Worm (Caenorhabditis elegans) whole organism, L2 larva: Measurements from ENCODE around the gene txdc-9.
A peak's percentile ranks its signal among the peaks of the same experiment; 100 is the strongest.

Experiments
- C34F6.9 ChIP-seq: fragments of 150-350 bp; optimal IDR thresholded peaks from 2 replicates; lab custom pipeline; 2014; ENCODE audit warnings: missing biosample characterization, missing genetic modification characterization
- F13H6.1 ChIP-seq: sonication (generic microtip); optimal IDR thresholded peaks from 2 replicates; lab custom pipeline; 2016; ENCODE audit warnings: missing genetic modification characterization, missing compliant biosample characterization
- R02D3.7 ChIP-seq: fragments of 150-350 bp; optimal IDR thresholded peaks from 2 replicates; lab custom pipeline; 2014; ENCODE audit warnings: missing biosample characterization, missing genetic modification characterization
- Y55F3AM.14 ChIP-seq: fragments of 200-800 bp; sonication (Bioruptor generic); optimal IDR thresholded peaks from 2 replicates; lab custom pipeline; 2018; ENCODE audit warnings: mild to moderate bottlenecking, missing genetic modification characterization, missing compliant biosample characterization
- ZK546.5 ChIP-seq: sonication (generic microtip); optimal IDR thresholded peaks from 2 replicates; lab custom pipeline; 2017; ENCODE audit warnings: missing biosample characterization, missing genetic modification characterization
- alr-1 ChIP-seq: fragments of 150-350 bp; optimal IDR thresholded peaks from 2 replicates; lab custom pipeline; 2014; ENCODE audit warnings: missing biosample characterization, missing genetic modification characterization
- aly-2 ChIP-seq: fragments of 150-350 bp; optimal IDR thresholded peaks from 2 replicates; lab custom pipeline; 2014; ENCODE audit warnings: missing biosample characterization, missing genetic modification characterization
- ama-1 ChIP-seq: fragments of 150-350 bp; optimal IDR thresholded peaks from 2 replicates; lab custom pipeline; 2018; ENCODE audit warnings: inconsistent platforms
- blmp-1 ChIP-seq: sonication (generic microtip); optimal IDR thresholded peaks from 2 replicates; lab custom pipeline; 2017; ENCODE audit warnings: missing genetic modification characterization, mild to moderate bottlenecking, missing compliant biosample characterization, antibody characterized with exemption, moderate library complexity; ENCODE audit not compliant: insufficient read depth
- ceh-16 ChIP-seq: fragments of 150-350 bp; optimal IDR thresholded peaks from 2 replicates; lab custom pipeline; 2014; ENCODE audit warnings: missing biosample characterization, missing genetic modification characterization
- ceh-82 ChIP-seq: fragments of 150-350 bp; optimal IDR thresholded peaks from 2 replicates; lab custom pipeline; 2014; ENCODE audit warnings: missing biosample characterization, missing genetic modification characterization
- crh-2 ChIP-seq: sonication (generic microtip); optimal IDR thresholded peaks from 2 replicates; lab custom pipeline; 2017; ENCODE audit warnings: missing biosample characterization, missing genetic modification characterization
- dmd-4 ChIP-seq: sonication (generic microtip); optimal IDR thresholded peaks from 2 replicates; lab custom pipeline; 2017; ENCODE audit warnings: missing biosample characterization, missing genetic modification characterization
- egl-27 ChIP-seq: sonication (generic microtip); optimal IDR thresholded peaks from 3 replicates; lab custom pipeline; 2017; ENCODE audit warnings: missing biosample characterization, missing genetic modification reagents, missing genetic modification characterization
- elt-1 ChIP-seq: fragments of 150-350 bp; optimal IDR thresholded peaks from 2 replicates; lab custom pipeline; 2014; ENCODE audit warnings: missing biosample characterization, missing genetic modification characterization
- elt-3 ChIP-seq: sonication (generic microtip); optimal IDR thresholded peaks from 2 replicates; lab custom pipeline; 2017; ENCODE audit warnings: missing biosample characterization, missing genetic modification characterization
- fos-1 ChIP-seq: fragments of 150-350 bp; optimal IDR thresholded peaks from 2 replicates; lab custom pipeline; 2014; ENCODE audit warnings: missing biosample characterization, missing genetic modification characterization
- gmeb-1 ChIP-seq: fragments of 150-350 bp; optimal IDR thresholded peaks from 2 replicates; lab custom pipeline; 2014; ENCODE audit warnings: missing biosample characterization, missing genetic modification characterization
- lin-11 ChIP-seq: fragments of 150-350 bp; sonication (generic microtip); optimal IDR thresholded peaks from 2 replicates; lab custom pipeline; 2014; ENCODE audit warnings: missing biosample characterization, missing genetic modification characterization, inconsistent platforms, mixed read lengths
- lin-13 ChIP-seq: fragments of 150-350 bp; optimal IDR thresholded peaks from 2 replicates; lab custom pipeline; 2014; ENCODE audit warnings: missing biosample characterization, missing genetic modification reagents, missing genetic modification characterization
- lin-39 ChIP-seq: fragments of 150-350 bp; optimal IDR thresholded peaks from 2 replicates; lab custom pipeline; 2014; ENCODE audit warnings: missing biosample characterization, missing genetic modification reagents, missing genetic modification characterization
- lsy-2 ChIP-seq, 2 experiments: fragments of 150-350 bp in 1 of 2; sonication (generic microtip) in 1 of 2; optimal IDR thresholded peaks; 2 replicates each; lab custom pipeline; 2014 to 2017; ENCODE audit warnings: missing biosample characterization in 2 of 2, missing genetic modification characterization in 2 of 2
- mab-5 ChIP-seq: fragments of 150-350 bp; optimal IDR thresholded peaks from 2 replicates; lab custom pipeline; 2014; ENCODE audit warnings: missing biosample characterization, missing genetic modification characterization
- mbf-1 ChIP-seq: sonication (generic microtip); optimal IDR thresholded peaks from 2 replicates; lab custom pipeline; 2017; ENCODE audit warnings: missing biosample characterization, missing genetic modification characterization
- mdl-1 ChIP-seq, 2 experiments: fragments of 150-350 bp in 1 of 2; sonication (generic microtip) in 1 of 2; optimal IDR thresholded peaks; 2 replicates each; lab custom pipeline; 2017; ENCODE audit warnings: missing biosample characterization in 2 of 2, missing genetic modification characterization in 2 of 2
- nhr-10 ChIP-seq: sonication (generic microtip); optimal IDR thresholded peaks from 2 replicates; lab custom pipeline; 2017; ENCODE audit warnings: missing biosample characterization, missing genetic modification characterization
- nhr-11 ChIP-seq: fragments of 150-350 bp; optimal IDR thresholded peaks from 2 replicates; lab custom pipeline; 2014; ENCODE audit warnings: missing biosample characterization, missing genetic modification characterization
- nhr-12 ChIP-seq: fragments of 150-350 bp; optimal IDR thresholded peaks from 2 replicates; lab custom pipeline; 2014; ENCODE audit warnings: missing biosample characterization, missing genetic modification characterization
- nhr-129 ChIP-seq: fragments of 150-350 bp; optimal IDR thresholded peaks from 2 replicates; lab custom pipeline; 2014; ENCODE audit warnings: missing biosample characterization, missing genetic modification characterization
- nhr-21 ChIP-seq: fragments of 150-350 bp; optimal IDR thresholded peaks from 2 replicates; lab custom pipeline; 2014; ENCODE audit warnings: missing biosample characterization, missing genetic modification characterization
- nhr-23 ChIP-seq: fragments of 150-350 bp; optimal IDR thresholded peaks from 2 replicates; lab custom pipeline; 2014; ENCODE audit warnings: missing biosample characterization, missing genetic modification reagents, missing genetic modification characterization
- nhr-237 ChIP-seq: fragments of 150-350 bp; optimal IDR thresholded peaks from 2 replicates; lab custom pipeline; 2014; ENCODE audit warnings: missing biosample characterization, missing genetic modification characterization
- nhr-25 ChIP-seq: fragments of 150-350 bp; sonication (generic microtip); optimal IDR thresholded peaks from 3 replicates; lab custom pipeline; 2014; ENCODE audit warnings: missing biosample characterization, missing genetic modification characterization
- nhr-6 ChIP-seq: fragments of 150-350 bp; optimal IDR thresholded peaks from 2 replicates; lab custom pipeline; 2014; ENCODE audit warnings: missing biosample characterization, missing genetic modification characterization
- nhr-77 ChIP-seq: fragments of 150-350 bp; optimal IDR thresholded peaks from 2 replicates; lab custom pipeline; 2014; ENCODE audit warnings: missing biosample characterization, missing genetic modification characterization
- peb-1 ChIP-seq: fragments of 150-350 bp; optimal IDR thresholded peaks from 2 replicates; lab custom pipeline; 2014; ENCODE audit warnings: missing biosample characterization, missing genetic modification characterization
- sem-4 ChIP-seq: fragments of 150-350 bp; optimal IDR thresholded peaks from 2 replicates; lab custom pipeline; 2014; ENCODE audit warnings: missing biosample characterization, missing genetic modification reagents, missing genetic modification characterization
- skn-1 ChIP-seq: sonication (generic microtip); optimal IDR thresholded peaks from 2 replicates; lab custom pipeline; 2017; ENCODE audit warnings: missing biosample characterization, missing genetic modification characterization
- sma-9 ChIP-seq, 2 experiments: fragments of 150-350 bp in 1 of 2; sonication (generic microtip) in 1 of 2; optimal IDR thresholded peaks; 2 replicates each; lab custom pipeline; 2014 to 2016; ENCODE audit warnings: missing genetic modification characterization in 2 of 2, mild to moderate bottlenecking in 1 of 2, missing biosample characterization in 1 of 2, missing compliant biosample characterization in 1 of 2, missing genetic modification reagents in 1 of 2, moderate library complexity in 1 of 2
- snpc-4 ChIP-seq: fragments of 150-350 bp; optimal IDR thresholded peaks from 2 replicates; lab custom pipeline; 2014; ENCODE audit warnings: missing biosample characterization, missing genetic modification characterization
- unc-39 ChIP-seq: fragments of 150-350 bp; optimal IDR thresholded peaks from 2 replicates; lab custom pipeline; 2014; ENCODE audit warnings: missing biosample characterization, missing genetic modification characterization
- unc-55 ChIP-seq: fragments of 150-350 bp; sonication (generic microtip); optimal IDR thresholded peaks from 3 replicates; lab custom pipeline; 2014; ENCODE audit warnings: missing biosample characterization, missing genetic modification reagents, missing genetic modification characterization
- unc-62 ChIP-seq: fragments of 150-350 bp; optimal IDR thresholded peaks from 2 replicates; lab custom pipeline; 2014; ENCODE audit warnings: missing biosample characterization, missing genetic modification reagents, missing genetic modification characterization
- zag-1 ChIP-seq: fragments of 150-350 bp; optimal IDR thresholded peaks from 2 replicates; lab custom pipeline; 2014; ENCODE audit warnings: missing biosample characterization, missing genetic modification characterization
- ztf-1 ChIP-seq: fragments of 200-800 bp; sonication (Bioruptor generic); conservative IDR thresholded peaks from 2 replicates; pipeline ENCODE4 v1.3.6; 2022; ENCODE audit warnings: missing genetic modification characterization, missing compliant biosample characterization
- ztf-11 ChIP-seq: sonication (generic microtip); optimal IDR thresholded peaks from 2 replicates; lab custom pipeline; 2017; ENCODE audit warnings: missing biosample characterization, missing genetic modification characterization
- ztf-4 ChIP-seq: fragments of 150-350 bp; optimal IDR thresholded peaks from 2 replicates; lab custom pipeline; 2014; ENCODE audit warnings: missing biosample characterization, missing genetic modification characterization

The txdc-9 gene

ce11 chrIII:6402346-6402745, 29.6 kb upstream of the txdc-9 start:
- TF ChIP-seq ama-1 (lab: Kevin White, UChicago) (no peak), elt-3 (tag; lab: Kevin White, UChicago) (no peak), nhr-77 (tag; lab: Kevin White, UChicago) (no peak), nhr-129 (tag; lab: Kevin White, UChicago) (peak; percentile 72), blmp-1 (tag; lab: Kevin White, UChicago) (no peak), nhr-23 (tag; lab: Kevin White, UChicago) (no peak), crh-2 (peak; percentile 97), ceh-82 (tag; lab: Kevin White, UChicago) (no peak), ZK546.5 (tag; lab: Kevin White, UChicago) (no peak), mbf-1 (tag; lab: Kevin White, UChicago) (no peak), nhr-25 (no peak), sma-9 (GFP tag; optimal IDR thresholded peaks at IDR 0.05; lab: Kevin White, UChicago) (peak; percentile 68), sma-9 (tag; optimal IDR thresholded peaks at IDR 0.05; lab: Kevin White, UChicago) (no peak), dmd-4 (tag; lab: Kevin White, UChicago) (no peak), zag-1 (no peak), C34F6.9 (tag; lab: Kevin White, UChicago) (peak; percentile 3), lin-13 (GFP tag; lab: Kevin White, UChicago) (peak; percentile 43), unc-39 (no peak), snpc-4 (tag; lab: Kevin White, UChicago) (no peak), mdl-1 (tag; optimal IDR thresholded peaks at IDR 0.05; lab: Kevin White, UChicago) (no peak), nhr-6 (tag; lab: Kevin White, UChicago) (peak; percentile 15), lsy-2 (tag; optimal IDR thresholded peaks at IDR 0.05; lab: Kevin White, UChicago) (peak in 1 of 2 experiments; percentile 28), F13H6.1 (peak; percentile 78), Y55F3AM.14 (no peak), fos-1 (tag; lab: Kevin White, UChicago) (no peak), ztf-4 (tag; lab: Kevin White, UChicago) (peak; percentile 37), skn-1 (no peak), lin-11 (no peak), ceh-16 (tag; lab: Kevin White, UChicago) (no peak)

DNA sequence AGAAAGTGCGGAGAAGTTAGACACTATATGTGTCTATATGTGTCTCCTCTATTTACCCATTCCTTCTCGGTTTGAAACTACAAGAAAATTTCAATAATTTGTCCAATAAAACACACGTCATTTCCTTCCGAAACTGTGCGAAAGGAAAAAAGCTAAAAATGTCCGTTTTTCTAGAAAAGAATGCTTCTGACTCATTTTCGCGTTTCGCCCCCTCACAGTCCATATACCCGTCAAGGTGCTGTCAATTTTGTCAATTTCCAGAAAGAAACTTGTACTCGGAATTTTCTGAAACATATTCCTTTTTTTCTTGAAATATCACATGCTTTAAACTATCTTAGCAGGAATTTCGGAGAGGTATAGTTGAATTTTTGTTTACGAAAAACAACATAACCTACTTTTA, 29.2 kb upstream of the txdc-9 start:
- TF ChIP-seq nhr-129 (tag; lab: Kevin White, UChicago) = no peak

DNA sequence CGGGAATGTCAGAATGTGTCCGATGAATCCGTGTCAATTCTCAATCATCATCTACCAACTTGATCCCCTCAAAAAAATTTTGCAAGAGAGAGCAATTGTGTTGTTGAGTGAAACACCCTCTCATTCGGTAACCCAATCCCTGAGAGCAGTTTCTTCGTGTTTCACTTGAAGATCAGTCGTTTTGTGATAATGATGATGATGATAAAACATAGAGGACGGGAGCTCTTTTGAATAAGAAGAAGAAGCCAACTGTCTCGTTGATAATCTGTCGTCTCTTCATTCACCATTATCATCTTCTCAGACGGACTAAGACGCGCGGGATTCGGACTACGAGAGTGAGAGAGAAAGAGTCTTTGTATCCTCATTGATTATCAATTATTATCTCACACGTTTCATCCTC, 26.9 kb upstream of the txdc-9 start:
- TF ChIP-seq F13H6.1 (peak; percentile 58), lsy-2 (tag; optimal IDR thresholded peaks at IDR 0.05; lab: Kevin White, UChicago) (peak in 1 of 2 experiments; percentile 47), aly-2 (no peak), nhr-25 (no peak), zag-1 (no peak), nhr-23 (tag; lab: Kevin White, UChicago) (no peak), elt-1 (tag; lab: Kevin White, UChicago) (no peak), snpc-4 (tag; lab: Kevin White, UChicago) (no peak), unc-39 (no peak), fos-1 (tag; lab: Kevin White, UChicago) (no peak), lin-13 (GFP tag; lab: Kevin White, UChicago) (peak; percentile 3), ZK546.5 (tag; lab: Kevin White, UChicago) (no peak), skn-1 (no peak), R02D3.7 (tag; lab: Kevin White, UChicago) (no peak), dmd-4 (tag; lab: Kevin White, UChicago) (no peak), gmeb-1 (tag; lab: Kevin White, UChicago) (no peak), sem-4 (tag; lab: Kevin White, UChicago) (no peak), alr-1 (tag; lab: Kevin White, UChicago) (no peak), elt-3 (tag; lab: Kevin White, UChicago) (no peak), sma-9 (GFP tag; optimal IDR thresholded peaks at IDR 0.05; lab: Kevin White, UChicago) (peak; percentile 30), sma-9 (tag; optimal IDR thresholded peaks at IDR 0.05; lab: Kevin White, UChicago) (no peak), nhr-129 (tag; lab: Kevin White, UChicago) (peak; percentile 41), mdl-1 (tag; optimal IDR thresholded peaks at IDR 0.05; lab: Kevin White, UChicago) (no peak), nhr-12 (no peak), nhr-10 (tag; lab: Kevin White, UChicago) (no peak), unc-55 (GFP tag; lab: Kevin White, UChicago) (no peak), ztf-4 (tag; lab: Kevin White, UChicago) (peak; percentile 44), peb-1 (no peak), Y55F3AM.14 (no peak), ztf-1 (GFP tag; lab: Robert Waterston, UW) (no peak), blmp-1 (tag; lab: Kevin White, UChicago) (no peak), nhr-77 (tag; lab: Kevin White, UChicago) (no peak), egl-27 (tag; lab: Kevin White, UChicago) (no peak), ceh-82 (tag; lab: Kevin White, UChicago) (no peak), C34F6.9 (tag; lab: Kevin White, UChicago) (peak; percentile 10), mab-5 (tag; lab: Kevin White, UChicago) (peak; percentile 37), ztf-11 (tag; lab: Kevin White, UChicago) (no peak), crh-2 (no peak), unc-62 (GFP tag; lab: Kevin White, UChicago) (no peak), nhr-237 (tag; lab: Kevin White, UChicago) (no peak), nhr-11 (tag; lab: Kevin White, UChicago) (no peak), lin-39 (tag; lab: Kevin White, UChicago) (peak; percentile 13), nhr-21 (tag; lab: Kevin White, UChicago) (no peak), ama-1 (lab: Kevin White, UChicago) (no peak)
